Worm (Caenorhabditis elegans): ENCODE measurements around the gene R07G3.7.

DNA sequence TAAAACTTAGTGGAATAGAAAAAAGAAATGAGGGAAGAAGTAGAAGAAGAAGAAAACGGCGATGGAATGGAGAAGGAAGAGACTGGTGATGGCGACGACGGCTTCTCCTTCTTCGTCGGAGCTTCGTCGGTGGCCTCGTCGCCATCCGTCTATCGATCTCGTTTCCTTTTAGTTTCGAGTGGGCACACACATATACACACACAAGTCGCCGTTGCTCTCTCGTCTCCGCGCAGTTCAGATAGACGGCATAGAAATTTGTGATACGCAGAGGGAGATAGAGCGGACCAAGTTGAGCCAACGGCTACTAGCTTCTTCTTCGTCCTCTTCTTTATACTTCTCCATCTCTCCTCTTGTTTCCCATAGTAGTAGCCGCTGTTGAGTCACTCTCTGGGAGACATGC is 20.3 kb downstream of the R07G3.7 start:
- TF ChIP-seq him-1 (tag; optimal IDR thresholded peaks at IDR 0.05): peak; percentile 21
- TF ChIP-seq dao-5 (tag; optimal IDR thresholded peaks at IDR 0.05): no peak
- TF ChIP-seq W03F9.2 (tag; optimal IDR thresholded peaks at IDR 0.05): no peak
